Worm (Caenorhabditis elegans) whole organism, midembryonic: ENCODE measurements around the gene C31E10.5.

Experiments
- T22C8.4 ChIP-seq: fragments of 200-800 bp; sonication (Bioruptor generic); IDR thresholded peaks from 2 replicates; pipeline ENCODE4 v1.3.6; 2022; ENCODE audit warnings: missing genetic modification characterization, missing compliant biosample characterization
- cog-1 ChIP-seq: sonication (generic microtip); optimal IDR thresholded peaks from 2 replicates; lab custom pipeline; 2016; ENCODE audit warnings: missing genetic modification characterization, missing compliant biosample characterization
- flt-1 ChIP-seq: fragments of 200-800 bp; sonication (Bioruptor generic); IDR thresholded peaks from 2 replicates; pipeline ENCODE4 v1.3.6; 2022; ENCODE audit warnings: missing genetic modification characterization, missing compliant biosample characterization
- klf-2 ChIP-seq: fragments of 200-800 bp; sonication (Bioruptor generic); conservative IDR thresholded peaks from 2 replicates; pipeline ENCODE4 v1.3.6; 2022; ENCODE audit warnings: missing genetic modification reagents, missing genetic modification characterization, missing compliant biosample characterization
- med-1 ChIP-seq: sonication (generic microtip); optimal IDR thresholded peaks from 2 replicates; lab custom pipeline; 2017; ENCODE audit warnings: missing genetic modification characterization, mild to moderate bottlenecking, missing compliant biosample characterization, antibody characterized with exemption, missing genetic modification reagents; ENCODE audit not compliant: insufficient read depth
- ref-1 ChIP-seq: fragments of 200-800 bp; sonication (Bioruptor generic); conservative IDR thresholded peaks from 2 replicates; pipeline ENCODE4 v1.3.6; 2022; ENCODE audit warnings: missing genetic modification reagents, missing genetic modification characterization, missing compliant biosample characterization
- tab-1 ChIP-seq: fragments of 200-800 bp; sonication (Bioruptor generic); IDR thresholded peaks from 2 replicates; pipeline ENCODE4 v1.3.6; 2022; ENCODE audit warnings: missing genetic modification characterization, missing compliant biosample characterization
- ztf-23 ChIP-seq: fragments of 200-800 bp; sonication (Bioruptor generic); IDR thresholded peaks from 2 replicates; pipeline ENCODE4 v1.3.6; 2022; ENCODE audit warnings: missing genetic modification reagents, missing genetic modification characterization, missing compliant biosample characterization
- ztf-29 ChIP-seq: fragments of 200-800 bp; sonication (Bioruptor generic); IDR thresholded peaks from 2 replicates; pipeline ENCODE4 v1.3.6; 2022; ENCODE audit warnings: missing genetic modification reagents, missing genetic modification characterization, missing compliant biosample characterization

Gene C31E10.5

DNA sequence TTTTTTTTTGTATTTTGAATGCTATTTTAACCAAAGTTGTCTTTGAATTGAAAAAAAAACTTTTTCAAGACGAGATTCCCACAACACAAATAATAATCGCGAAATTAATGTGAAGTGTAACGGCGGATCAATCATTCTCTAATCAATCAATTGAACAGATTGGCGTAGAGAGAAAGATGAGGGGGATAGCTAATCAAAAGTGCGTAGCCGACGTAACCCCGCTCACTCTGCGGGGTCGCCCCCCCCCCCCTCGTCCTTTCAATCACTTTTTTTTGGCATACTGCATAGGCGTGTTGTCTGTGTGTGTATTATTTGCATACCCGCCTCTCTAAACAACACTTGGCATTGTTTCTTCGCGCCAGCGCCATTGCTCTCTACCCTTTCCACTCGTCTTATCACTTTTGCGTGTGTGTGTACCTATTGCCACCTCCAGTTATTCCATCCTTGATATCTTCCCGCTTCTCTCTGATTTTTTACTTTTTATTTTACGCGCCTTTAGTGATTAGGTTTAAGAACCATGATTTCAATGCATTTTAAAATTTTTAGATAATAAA lies 28.8 kb upstream of the C31E10.5 start:
- TF ChIP-seq flt-1 (GFP tag; lab: Robert Waterston, UW) (no peak), T22C8.4 (GFP tag; lab: Robert Waterston, UW) (no peak), ztf-29 (no peak), med-1 (GFP tag; lab: Kevin White, UChicago) (no peak), ztf-23 (no peak), klf-2 (GFP tag; lab: Robert Waterston, UW) (no peak), tab-1 (0 out of 2 replicates have a peak, but pooled peaks have one; percentile 43), cog-1 (no peak), ref-1 (GFP tag; lab: Robert Waterston, UW) (no peak)

ce11 chrX:14020290-14020689 lies 24.7 kb upstream of the C31E10.5 start, which contains the start of gene C04C11.1:
Gene C04C11.1 (plus strand): TSS chrX:14020590.
- no peak for TF ChIP-seq flt-1 (GFP tag; lab: Robert Waterston, UW)
- TF ChIP-seq cog-1: no peak
- TF ChIP-seq T22C8.4 (GFP tag; lab: Robert Waterston, UW): no peak
- TF ChIP-seq med-1 (GFP tag; lab: Kevin White, UChicago): no peak
- no peak for TF ChIP-seq tab-1
- no peak for TF ChIP-seq ref-1 (GFP tag; lab: Robert Waterston, UW)
- TF ChIP-seq klf-2 (GFP tag; lab: Robert Waterston, UW): no peak
- no peak for TF ChIP-seq ztf-29
- TF ChIP-seq ztf-23: no peak

DNA sequence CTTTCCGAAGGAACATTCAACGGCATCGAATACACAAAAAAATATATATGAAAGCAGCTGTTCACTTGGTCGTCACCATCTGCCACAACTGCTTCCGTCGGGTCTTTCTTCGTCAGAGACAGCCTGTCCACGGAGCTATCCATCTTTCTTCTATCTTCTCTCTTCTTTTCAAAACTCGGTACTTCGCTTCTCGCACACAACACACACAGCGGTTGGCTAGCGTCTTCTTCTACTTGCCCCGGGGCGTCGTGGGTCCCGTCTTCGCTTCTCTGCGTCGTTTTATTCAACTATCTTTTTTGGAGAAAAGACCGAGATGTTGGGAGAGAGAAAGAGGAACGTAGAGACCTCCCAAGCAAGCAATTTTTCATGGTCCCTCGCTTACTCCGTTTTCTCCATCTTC lies 21.1 kb upstream of the C31E10.5 start:
- TF ChIP-seq tab-1: 0 out of 2 replicates have a peak, but pooled peaks have one; percentile 32
- TF ChIP-seq cog-1: no peak
- TF ChIP-seq flt-1 (GFP tag; lab: Robert Waterston, UW): peak; percentile 31; the same call in 1 of the 2 replicates
- TF ChIP-seq med-1 (GFP tag; lab: Kevin White, UChicago): no peak

DNA sequence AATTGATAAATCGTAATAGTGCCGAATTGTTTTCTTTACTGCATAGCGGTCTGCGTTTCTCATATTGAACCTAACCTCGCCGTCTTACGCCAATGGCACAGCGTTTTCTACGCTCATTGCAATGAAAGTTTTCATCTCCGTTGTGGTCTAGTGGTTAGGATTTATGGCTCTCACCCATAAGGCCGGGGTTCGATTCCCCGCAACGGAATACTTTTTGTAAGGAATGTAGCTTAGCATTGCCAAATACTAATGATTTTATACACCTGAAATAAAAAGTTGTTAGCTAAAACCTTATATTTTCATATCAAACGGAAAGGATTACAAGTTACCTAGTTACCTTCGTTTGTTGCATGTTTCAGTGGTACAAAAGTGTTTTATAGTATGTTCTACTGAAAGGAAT lies 20.2 kb upstream of the C31E10.5 start:
- TF ChIP-seq ref-1 (GFP tag; lab: Robert Waterston, UW) (peak; percentile 81), klf-2 (GFP tag; lab: Robert Waterston, UW) (peak; percentile 82), T22C8.4 (GFP tag; lab: Robert Waterston, UW) (peak; percentile 83), flt-1 (GFP tag; lab: Robert Waterston, UW) (peak; percentile 91), ztf-29 (peak; percentile 75; the same call in 1 of the 2 replicates), ztf-23 (peak; percentile 91), med-1 (GFP tag; lab: Kevin White, UChicago) (peak; percentile 2), cog-1 (peak; percentile 86), tab-1 (peak; percentile 87)

- no peak for TF ChIP-seq cog-1
- TF ChIP-seq ztf-23: no peak
- no peak for TF ChIP-seq ref-1 (GFP tag; lab: Robert Waterston, UW)
- no peak for TF ChIP-seq klf-2 (GFP tag; lab: Robert Waterston, UW)
- no peak for TF ChIP-seq tab-1
- no peak for TF ChIP-seq T22C8.4 (GFP tag; lab: Robert Waterston, UW)
- no peak for TF ChIP-seq ztf-29
- TF ChIP-seq med-1 (GFP tag; lab: Kevin White, UChicago): no peak
- no peak for TF ChIP-seq flt-1 (GFP tag; lab: Robert Waterston, UW)
Measured at ce11 chrX:14015366-14015765, 19.7 kb upstream of the C31E10.5 start, which contains the start of gene C04C11.25. Gene C04C11.25 (minus strand): TSS chrX:14015466.

- TF ChIP-seq T22C8.4 (GFP tag; lab: Robert Waterston, UW) (no peak), ztf-29 (no peak), flt-1 (GFP tag; lab: Robert Waterston, UW) (no peak), klf-2 (GFP tag; lab: Robert Waterston, UW) (no peak), med-1 (GFP tag; lab: Kevin White, UChicago) (no peak), cog-1 (no peak), ztf-23 (no peak), tab-1 (no peak), ref-1 (GFP tag; lab: Robert Waterston, UW) (no peak)
Measured at ce11 chrX:14012417-14012816, 16.8 kb upstream of the C31E10.5 start, which contains the start of gene tbc-19. Gene tbc-19 (minus strand): TSS chrX:14012517.

- TF ChIP-seq klf-2 (GFP tag; lab: Robert Waterston, UW) (no peak), flt-1 (GFP tag; lab: Robert Waterston, UW) (no peak), ztf-29 (no peak), tab-1 (no peak), ref-1 (GFP tag; lab: Robert Waterston, UW) (no peak), ztf-23 (no peak), cog-1 (no peak), T22C8.4 (GFP tag; lab: Robert Waterston, UW) (no peak), med-1 (GFP tag; lab: Kevin White, UChicago) (no peak)
Measured at ce11 chrX:14008130-14008529, 12.5 kb upstream of the C31E10.5 start.

- TF ChIP-seq cog-1: no peak
- TF ChIP-seq med-1 (GFP tag; lab: Kevin White, UChicago): no peak
Measured at ce11 chrX:14003538-14003937, 7.9 kb upstream of the C31E10.5 start.

- no peak for TF ChIP-seq flt-1 (GFP tag; lab: Robert Waterston, UW)
- no peak for TF ChIP-seq med-1 (GFP tag; lab: Kevin White, UChicago)
- no peak for TF ChIP-seq klf-2 (GFP tag; lab: Robert Waterston, UW)
- TF ChIP-seq cog-1: no peak
- TF ChIP-seq tab-1: no peak
- no peak for TF ChIP-seq ztf-23
- no peak for TF ChIP-seq T22C8.4 (GFP tag; lab: Robert Waterston, UW)
- TF ChIP-seq ztf-29: no peak
- no peak for TF ChIP-seq ref-1 (GFP tag; lab: Robert Waterston, UW)
Measured at ce11 chrX:14002739-14003138, 7.1 kb upstream of the C31E10.5 start.

DNA sequence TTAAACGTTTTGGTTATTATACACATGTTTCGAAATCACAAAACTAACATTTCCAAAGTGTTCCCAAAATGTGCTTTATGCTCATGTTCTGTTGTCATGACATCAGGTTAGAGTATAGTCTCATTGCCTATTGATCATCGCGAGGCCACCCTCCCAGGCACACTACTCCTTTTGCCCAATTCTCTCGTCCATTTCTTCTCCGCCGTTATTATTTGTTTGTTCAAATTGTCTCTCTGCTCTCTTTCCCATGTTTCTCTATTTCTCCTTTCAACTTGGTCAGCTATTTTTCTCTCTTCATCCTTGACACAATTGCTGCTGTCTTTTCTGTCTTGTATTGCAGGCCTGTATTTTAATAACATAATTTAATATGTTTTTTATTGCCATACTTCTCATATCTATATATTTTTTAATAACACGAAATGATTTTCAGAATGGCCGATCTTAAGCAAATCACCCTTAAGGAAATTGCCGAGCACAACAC lies 5.9 kb upstream of the C31E10.5 start, which contains the start of gene cytb-5.1:
cytb-5.1 (plus strand) TSS at position 431 of the 481 bp plus-strand sequence.
- TF ChIP-seq med-1 (GFP tag; lab: Kevin White, UChicago) (no peak), ztf-29 (no peak), ref-1 (GFP tag; lab: Robert Waterston, UW) (no peak), cog-1 (no peak), ztf-23 (no peak), T22C8.4 (GFP tag; lab: Robert Waterston, UW) (no peak), tab-1 (no peak), flt-1 (GFP tag; lab: Robert Waterston, UW) (no peak), klf-2 (GFP tag; lab: Robert Waterston, UW) (no peak)
